Worm (Caenorhabditis elegans) whole organism, L3 larva: ENCODE data around the gene K11E4.1.
A peak's percentile ranks its signal among the peaks of the same experiment; 100 is the strongest.

Experiments used
- nhr-11 ChIP-seq: fragments of 150-350 bp; optimal IDR thresholded peaks from 2 replicates; lab custom pipeline; 2014; ENCODE audit warnings: missing biosample characterization, missing genetic modification characterization
- nhr-23 ChIP-seq: fragments of 150-350 bp; optimal IDR thresholded peaks from 2 replicates; lab custom pipeline; 2014; ENCODE audit warnings: missing biosample characterization, missing genetic modification reagents, missing genetic modification characterization
- nhr-28 ChIP-seq: fragments of 150-350 bp; optimal IDR thresholded peaks from 2 replicates; lab custom pipeline; 2014; ENCODE audit warnings: missing biosample characterization, missing genetic modification characterization
- skn-1 ChIP-seq: fragments of 150-350 bp; optimal IDR thresholded peaks from 2 replicates; lab custom pipeline; 2014; ENCODE audit warnings: missing biosample characterization, missing genetic modification characterization
- snpc-4 ChIP-seq: fragments of 150-350 bp; optimal IDR thresholded peaks from 2 replicates; lab custom pipeline; 2014; ENCODE audit warnings: missing biosample characterization, missing genetic modification characterization
- unc-39 ChIP-seq: sonication (generic microtip); optimal IDR thresholded peaks from 4 replicates; lab custom pipeline; 2017; ENCODE audit warnings: missing biosample characterization, missing genetic modification characterization
- zag-1 ChIP-seq: fragments of 150-350 bp; optimal IDR thresholded peaks from 2 replicates; lab custom pipeline; 2014; ENCODE audit warnings: missing biosample characterization, missing genetic modification characterization

DNA sequence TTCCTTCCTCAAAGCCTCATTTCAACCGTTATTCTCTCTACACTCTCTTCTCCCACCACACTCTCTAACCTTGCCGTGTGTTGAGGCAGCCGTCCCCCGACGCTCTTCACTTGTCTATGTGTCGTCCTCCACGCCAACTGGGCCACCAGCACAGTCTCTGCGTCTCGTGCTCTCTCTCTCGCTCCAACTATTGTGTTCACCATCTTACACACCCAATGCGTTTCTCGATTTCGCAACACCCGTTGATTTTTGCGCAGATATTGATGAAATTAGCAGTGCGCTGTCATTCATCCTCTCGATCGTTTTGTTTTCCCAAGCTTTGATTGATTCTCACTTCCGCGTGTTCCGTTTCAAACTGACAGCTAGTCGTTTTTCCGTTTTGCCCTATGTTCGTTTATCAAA, 26.8 kb upstream of the K11E4.1 start:
- TF ChIP-seq nhr-11 (tag; lab: Kevin White, UChicago) (no peak), skn-1 (tag; lab: Kevin White, UChicago) (no peak), nhr-28 (tag; lab: Kevin White, UChicago) (no peak), snpc-4 (peak; percentile 31), unc-39 (no peak), zag-1 (tag; lab: Kevin White, UChicago) (peak; percentile 1), nhr-23 (tag; lab: Kevin White, UChicago) (peak; percentile 71)
